Worm (Caenorhabditis elegans): ENCODE data around the gene K11H3.3.

DNA sequence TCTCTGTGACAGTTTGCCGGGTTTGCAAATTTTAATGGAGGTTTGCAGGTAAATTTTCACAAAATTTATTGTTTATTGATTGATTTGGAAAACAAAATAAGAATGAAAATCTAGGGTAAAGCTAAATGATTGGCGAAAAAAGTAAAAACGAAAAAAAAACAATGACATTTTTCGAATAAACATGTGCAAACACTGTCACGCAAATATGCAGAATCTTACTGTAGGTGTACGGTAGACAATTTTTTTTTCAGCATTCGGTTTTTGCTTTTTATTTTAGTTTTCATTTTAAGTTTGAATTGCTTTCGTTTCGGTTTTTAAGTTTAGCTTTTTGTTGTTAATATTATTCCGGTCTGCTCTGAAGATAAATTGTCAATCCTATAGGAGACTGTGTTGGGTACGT is 33.8 kb upstream of the K11H3.3 start:
- TF ChIP-seq W03F9.2 (tag; optimal IDR thresholded peaks at IDR 0.05) (peak; percentile 61), him-1 (tag; optimal IDR thresholded peaks at IDR 0.05) (no peak), dao-5 (tag; optimal IDR thresholded peaks at IDR 0.05) (no peak)

Measured in whole organism, L4/young adult.